Worm (Caenorhabditis elegans) whole organism, L3 larva: ENCODE results near the gene C07E3.9.
A peak's percentile ranks its signal among the peaks of the same experiment; 100 is the strongest.

Source experiments
- ceh-82 ChIP-seq: fragments of 150-350 bp; optimal IDR thresholded peaks from 2 replicates; lab custom pipeline; 2014; ENCODE audit warnings: missing biosample characterization, missing genetic modification characterization
- egl-5 ChIP-seq: fragments of 150-350 bp; optimal IDR thresholded peaks from 2 replicates; lab custom pipeline; 2017; ENCODE audit warnings: missing biosample characterization, missing genetic modification reagents, missing genetic modification characterization, inconsistent platforms
- nhr-25 ChIP-seq: sonication (generic microtip); optimal IDR thresholded peaks from 2 replicates; lab custom pipeline; 2017; ENCODE audit warnings: missing biosample characterization, missing genetic modification characterization
- nhr-28 ChIP-seq: fragments of 150-350 bp; optimal IDR thresholded peaks from 2 replicates; lab custom pipeline; 2014; ENCODE audit warnings: missing biosample characterization, missing genetic modification characterization
- nhr-43 ChIP-seq: sonication (generic microtip); optimal IDR thresholded peaks from 2 replicates; lab custom pipeline; 2016; ENCODE audit warnings: mild to moderate bottlenecking, missing genetic modification characterization, missing compliant biosample characterization; ENCODE audit not compliant: poor library complexity, severe bottlenecking
- zag-1 ChIP-seq: fragments of 150-350 bp; optimal IDR thresholded peaks from 2 replicates; lab custom pipeline; 2014; ENCODE audit warnings: missing biosample characterization, missing genetic modification characterization

- TF ChIP-seq nhr-28 (tag; lab: Kevin White, UChicago) (no peak), ceh-82 (no peak), nhr-25 (tag; lab: Kevin White, UChicago) (peak; percentile 28), egl-5 (no peak), zag-1 (no peak), nhr-43 (tag; lab: Kevin White, UChicago) (no peak)
These were observed 38.6 kb upstream of the C07E3.9 start, which contains the start of gene srlf-34 for ce11 chrII:10311973-10312372.
